Worm (Caenorhabditis elegans) whole organism, L2 larva: ENCODE results near the gene rho-1.

Experiments
- C34F6.9 ChIP-seq: fragments of 150-350 bp; optimal IDR thresholded peaks from 2 replicates; lab custom pipeline; 2014; ENCODE audit warnings: missing biosample characterization, missing genetic modification characterization
- F13H6.1 ChIP-seq: sonication (generic microtip); optimal IDR thresholded peaks from 2 replicates; lab custom pipeline; 2016; ENCODE audit warnings: missing genetic modification characterization, missing compliant biosample characterization
- R02D3.7 ChIP-seq: fragments of 150-350 bp; optimal IDR thresholded peaks from 2 replicates; lab custom pipeline; 2014; ENCODE audit warnings: missing biosample characterization, missing genetic modification characterization
- Y55F3AM.14 ChIP-seq: fragments of 200-800 bp; sonication (Bioruptor generic); optimal IDR thresholded peaks from 2 replicates; lab custom pipeline; 2018; ENCODE audit warnings: mild to moderate bottlenecking, missing genetic modification characterization, missing compliant biosample characterization
- ZK546.5 ChIP-seq: sonication (generic microtip); optimal IDR thresholded peaks from 2 replicates; lab custom pipeline; 2017; ENCODE audit warnings: missing biosample characterization, missing genetic modification characterization
- aly-2 ChIP-seq: fragments of 150-350 bp; optimal IDR thresholded peaks from 2 replicates; lab custom pipeline; 2014; ENCODE audit warnings: missing biosample characterization, missing genetic modification characterization
- ama-1 ChIP-seq: fragments of 150-350 bp; optimal IDR thresholded peaks from 2 replicates; lab custom pipeline; 2018; ENCODE audit warnings: inconsistent platforms
- blmp-1 ChIP-seq: sonication (generic microtip); optimal IDR thresholded peaks from 2 replicates; lab custom pipeline; 2017; ENCODE audit warnings: missing genetic modification characterization, mild to moderate bottlenecking, missing compliant biosample characterization, antibody characterized with exemption, moderate library complexity; ENCODE audit not compliant: insufficient read depth
- ceh-16 ChIP-seq: fragments of 150-350 bp; optimal IDR thresholded peaks from 2 replicates; lab custom pipeline; 2014; ENCODE audit warnings: missing biosample characterization, missing genetic modification characterization
- crh-2 ChIP-seq: sonication (generic microtip); optimal IDR thresholded peaks from 2 replicates; lab custom pipeline; 2017; ENCODE audit warnings: missing biosample characterization, missing genetic modification characterization
- dmd-4 ChIP-seq: sonication (generic microtip); optimal IDR thresholded peaks from 2 replicates; lab custom pipeline; 2017; ENCODE audit warnings: missing biosample characterization, missing genetic modification characterization
- egl-27 ChIP-seq: sonication (generic microtip); optimal IDR thresholded peaks from 3 replicates; lab custom pipeline; 2017; ENCODE audit warnings: missing biosample characterization, missing genetic modification reagents, missing genetic modification characterization
- elt-1 ChIP-seq: fragments of 150-350 bp; optimal IDR thresholded peaks from 2 replicates; lab custom pipeline; 2014; ENCODE audit warnings: missing biosample characterization, missing genetic modification characterization
- elt-3 ChIP-seq: sonication (generic microtip); optimal IDR thresholded peaks from 2 replicates; lab custom pipeline; 2017; ENCODE audit warnings: missing biosample characterization, missing genetic modification characterization
- fos-1 ChIP-seq: fragments of 150-350 bp; optimal IDR thresholded peaks from 2 replicates; lab custom pipeline; 2014; ENCODE audit warnings: missing biosample characterization, missing genetic modification characterization
- gmeb-1 ChIP-seq: fragments of 150-350 bp; optimal IDR thresholded peaks from 2 replicates; lab custom pipeline; 2014; ENCODE audit warnings: missing biosample characterization, missing genetic modification characterization
- lin-11 ChIP-seq: fragments of 150-350 bp; sonication (generic microtip); optimal IDR thresholded peaks from 2 replicates; lab custom pipeline; 2014; ENCODE audit warnings: missing biosample characterization, missing genetic modification characterization, inconsistent platforms, mixed read lengths
- lin-13 ChIP-seq: fragments of 150-350 bp; optimal IDR thresholded peaks from 2 replicates; lab custom pipeline; 2014; ENCODE audit warnings: missing biosample characterization, missing genetic modification reagents, missing genetic modification characterization
- lsy-2 ChIP-seq, 2 experiments: fragments of 150-350 bp in 1 of 2; sonication (generic microtip) in 1 of 2; optimal IDR thresholded peaks; 2 replicates each; lab custom pipeline; 2014 to 2017; ENCODE audit warnings: missing biosample characterization in 2 of 2, missing genetic modification characterization in 2 of 2
- mab-5 ChIP-seq: fragments of 150-350 bp; optimal IDR thresholded peaks from 2 replicates; lab custom pipeline; 2014; ENCODE audit warnings: missing biosample characterization, missing genetic modification characterization
- mbf-1 ChIP-seq: sonication (generic microtip); optimal IDR thresholded peaks from 2 replicates; lab custom pipeline; 2017; ENCODE audit warnings: missing biosample characterization, missing genetic modification characterization
- mdl-1 ChIP-seq, 2 experiments: fragments of 150-350 bp in 1 of 2; sonication (generic microtip) in 1 of 2; optimal IDR thresholded peaks; 2 replicates each; lab custom pipeline; 2017; ENCODE audit warnings: missing biosample characterization in 2 of 2, missing genetic modification characterization in 2 of 2
- nhr-10 ChIP-seq: sonication (generic microtip); optimal IDR thresholded peaks from 2 replicates; lab custom pipeline; 2017; ENCODE audit warnings: missing biosample characterization, missing genetic modification characterization
- nhr-12 ChIP-seq: fragments of 150-350 bp; optimal IDR thresholded peaks from 2 replicates; lab custom pipeline; 2014; ENCODE audit warnings: missing biosample characterization, missing genetic modification characterization
- nhr-129 ChIP-seq: fragments of 150-350 bp; optimal IDR thresholded peaks from 2 replicates; lab custom pipeline; 2014; ENCODE audit warnings: missing biosample characterization, missing genetic modification characterization
- nhr-21 ChIP-seq: fragments of 150-350 bp; optimal IDR thresholded peaks from 2 replicates; lab custom pipeline; 2014; ENCODE audit warnings: missing biosample characterization, missing genetic modification characterization
- nhr-237 ChIP-seq: fragments of 150-350 bp; optimal IDR thresholded peaks from 2 replicates; lab custom pipeline; 2014; ENCODE audit warnings: missing biosample characterization, missing genetic modification characterization
- nhr-25 ChIP-seq: fragments of 150-350 bp; sonication (generic microtip); optimal IDR thresholded peaks from 3 replicates; lab custom pipeline; 2014; ENCODE audit warnings: missing biosample characterization, missing genetic modification characterization
- nhr-6 ChIP-seq: fragments of 150-350 bp; optimal IDR thresholded peaks from 2 replicates; lab custom pipeline; 2014; ENCODE audit warnings: missing biosample characterization, missing genetic modification characterization
- nhr-77 ChIP-seq: fragments of 150-350 bp; optimal IDR thresholded peaks from 2 replicates; lab custom pipeline; 2014; ENCODE audit warnings: missing biosample characterization, missing genetic modification characterization
- peb-1 ChIP-seq: fragments of 150-350 bp; optimal IDR thresholded peaks from 2 replicates; lab custom pipeline; 2014; ENCODE audit warnings: missing biosample characterization, missing genetic modification characterization
- sem-4 ChIP-seq: fragments of 150-350 bp; optimal IDR thresholded peaks from 2 replicates; lab custom pipeline; 2014; ENCODE audit warnings: missing biosample characterization, missing genetic modification reagents, missing genetic modification characterization
- skn-1 ChIP-seq: sonication (generic microtip); optimal IDR thresholded peaks from 2 replicates; lab custom pipeline; 2017; ENCODE audit warnings: missing biosample characterization, missing genetic modification characterization
- sma-3 ChIP-seq: sonication (generic microtip); optimal IDR thresholded peaks from 2 replicates; lab custom pipeline; 2016; ENCODE audit warnings: missing genetic modification reagents, missing genetic modification characterization, missing compliant biosample characterization
- sma-9 ChIP-seq, 2 experiments: fragments of 150-350 bp in 1 of 2; sonication (generic microtip) in 1 of 2; optimal IDR thresholded peaks; 2 replicates each; lab custom pipeline; 2014 to 2016; ENCODE audit warnings: missing genetic modification characterization in 2 of 2, mild to moderate bottlenecking in 1 of 2, missing biosample characterization in 1 of 2, missing compliant biosample characterization in 1 of 2, missing genetic modification reagents in 1 of 2, moderate library complexity in 1 of 2
- snpc-4 ChIP-seq: fragments of 150-350 bp; optimal IDR thresholded peaks from 2 replicates; lab custom pipeline; 2014; ENCODE audit warnings: missing biosample characterization, missing genetic modification characterization
- unc-39 ChIP-seq: fragments of 150-350 bp; optimal IDR thresholded peaks from 2 replicates; lab custom pipeline; 2014; ENCODE audit warnings: missing biosample characterization, missing genetic modification characterization
- unc-55 ChIP-seq: fragments of 150-350 bp; sonication (generic microtip); optimal IDR thresholded peaks from 3 replicates; lab custom pipeline; 2014; ENCODE audit warnings: missing biosample characterization, missing genetic modification reagents, missing genetic modification characterization
- unc-62 ChIP-seq: fragments of 150-350 bp; optimal IDR thresholded peaks from 2 replicates; lab custom pipeline; 2014; ENCODE audit warnings: missing biosample characterization, missing genetic modification reagents, missing genetic modification characterization
- zag-1 ChIP-seq: fragments of 150-350 bp; optimal IDR thresholded peaks from 2 replicates; lab custom pipeline; 2014; ENCODE audit warnings: missing biosample characterization, missing genetic modification characterization
- ztf-1 ChIP-seq: fragments of 200-800 bp; sonication (Bioruptor generic); conservative IDR thresholded peaks from 2 replicates; pipeline ENCODE4 v1.3.6; 2022; ENCODE audit warnings: missing genetic modification characterization, missing compliant biosample characterization
- ztf-11 ChIP-seq: sonication (generic microtip); optimal IDR thresholded peaks from 2 replicates; lab custom pipeline; 2017; ENCODE audit warnings: missing biosample characterization, missing genetic modification characterization
- ztf-4 ChIP-seq: fragments of 150-350 bp; optimal IDR thresholded peaks from 2 replicates; lab custom pipeline; 2014; ENCODE audit warnings: missing biosample characterization, missing genetic modification characterization

rho-1 gene

ce11 chrIV:16492327-16492726 is 3.5 kb upstream of the rho-1 start (continued):
- TF ChIP-seq nhr-25 (tag; lab: Kevin White, UChicago) (peak; percentile 85), unc-55 (GFP tag; lab: Kevin White, UChicago) (peak; percentile 88), nhr-77 (no peak), lsy-2 (tag; optimal IDR thresholded peaks at IDR 0.05; lab: Kevin White, UChicago) (peak; percentile 22 to 83), zag-1 (tag; lab: Kevin White, UChicago) (peak; percentile 89)

ce11 chrIV:16491411-16492036 is 2.7 kb upstream of the rho-1 start:
- peak; percentile 69 for TF ChIP-seq fos-1 (tag; lab: Kevin White, UChicago)
- TF ChIP-seq ceh-16 (tag; lab: Kevin White, UChicago), result no peak
- no peak for TF ChIP-seq ztf-1 (GFP tag; lab: Robert Waterston, UW)
- TF ChIP-seq crh-2 (tag; lab: Kevin White, UChicago), result peak; percentile 84
- TF ChIP-seq nhr-10 (tag; lab: Kevin White, UChicago), result no peak
- TF ChIP-seq nhr-6 (tag; lab: Kevin White, UChicago), result peak; percentile 70
- peak; percentile 9 for TF ChIP-seq Y55F3AM.14 (GFP tag; lab: Kevin White, UChicago)
- TF ChIP-seq unc-55 (GFP tag; lab: Kevin White, UChicago), result peak; percentile 69
- TF ChIP-seq lin-13 (GFP tag; lab: Kevin White, UChicago), result peak; percentile 77
- TF ChIP-seq nhr-25 (tag; lab: Kevin White, UChicago), result peak; percentile 69
- TF ChIP-seq ztf-4 (tag; lab: Kevin White, UChicago), result peak; percentile 67
- TF ChIP-seq F13H6.1, result peak; percentile 94
- TF ChIP-seq nhr-129 (tag; lab: Kevin White, UChicago), result peak; percentile 95
- TF ChIP-seq mdl-1 (tag; optimal IDR thresholded peaks at IDR 0.05; lab: Kevin White, UChicago), result peak in 1 of 2 experiments; percentile 59
- TF ChIP-seq R02D3.7, result no peak
- TF ChIP-seq ama-1 (lab: Kevin White, UChicago), result peak; percentile 9
- TF ChIP-seq lin-11, result peak; percentile 81
- TF ChIP-seq mab-5, result peak; percentile 53
- no peak for TF ChIP-seq nhr-237
- TF ChIP-seq egl-27, result peak; percentile 41
- TF ChIP-seq sma-3 (GFP tag; lab: Kevin White, UChicago), result no peak
- peak; percentile 40 to 70 for TF ChIP-seq lsy-2 (tag; optimal IDR thresholded peaks at IDR 0.05; lab: Kevin White, UChicago)
- peak; percentile 31 for TF ChIP-seq gmeb-1
- TF ChIP-seq C34F6.9, result peak; percentile 67
- no peak for TF ChIP-seq nhr-12 (tag; lab: Kevin White, UChicago)
- TF ChIP-seq aly-2, result no peak
- peak; percentile 75 for TF ChIP-seq zag-1 (tag; lab: Kevin White, UChicago)
- peak; percentile 72 for TF ChIP-seq sma-9 (GFP tag; optimal IDR thresholded peaks at IDR 0.05; lab: Kevin White, UChicago)
- no peak for TF ChIP-seq sma-9 (tag; optimal IDR thresholded peaks at IDR 0.05; lab: Kevin White, UChicago)
- TF ChIP-seq dmd-4, result no peak
- peak; percentile 27 for TF ChIP-seq sem-4 (tag; lab: Kevin White, UChicago)
- no peak for TF ChIP-seq ZK546.5 (tag; lab: Kevin White, UChicago)
- TF ChIP-seq peb-1 (tag; lab: Kevin White, UChicago), result no peak
- peak; percentile 42 for TF ChIP-seq blmp-1 (tag; lab: Kevin White, UChicago)
- TF ChIP-seq snpc-4 (tag; lab: Kevin White, UChicago), result peak; percentile 56
- TF ChIP-seq elt-3, result no peak
- peak; percentile 37 for TF ChIP-seq nhr-21
- TF ChIP-seq unc-62, result no peak
- TF ChIP-seq mbf-1, result no peak
- no peak for TF ChIP-seq skn-1 (tag; lab: Kevin White, UChicago)
- peak; percentile 21 for TF ChIP-seq unc-39 (tag; lab: Kevin White, UChicago)

- TF ChIP-seq sma-9 (GFP tag; optimal IDR thresholded peaks at IDR 0.05; lab: Kevin White, UChicago) (peak; percentile 64), sma-9 (tag; optimal IDR thresholded peaks at IDR 0.05; lab: Kevin White, UChicago) (no peak), nhr-129 (tag; lab: Kevin White, UChicago) (peak; percentile 83), dmd-4 (no peak), peb-1 (tag; lab: Kevin White, UChicago) (no peak), crh-2 (tag; lab: Kevin White, UChicago) (peak; percentile 64), nhr-21 (peak; percentile 42), lsy-2 (tag; optimal IDR thresholded peaks at IDR 0.05; lab: Kevin White, UChicago) (peak in 1 of 2 experiments; percentile 43), ztf-4 (tag; lab: Kevin White, UChicago) (peak; percentile 51), sma-3 (GFP tag; lab: Kevin White, UChicago) (peak; percentile 78), F13H6.1 (peak; percentile 37), nhr-25 (tag; lab: Kevin White, UChicago) (peak; percentile 73), blmp-1 (tag; lab: Kevin White, UChicago) (peak; percentile 47), elt-1 (tag; lab: Kevin White, UChicago) (no peak), nhr-6 (tag; lab: Kevin White, UChicago) (peak; percentile 40), unc-55 (GFP tag; lab: Kevin White, UChicago) (no peak), lin-13 (GFP tag; lab: Kevin White, UChicago) (peak; percentile 58), nhr-237 (no peak), ztf-11 (no peak), fos-1 (tag; lab: Kevin White, UChicago) (peak; percentile 100), C34F6.9 (peak; percentile 42)
These were observed 1.1 kb upstream of the rho-1 start for ce11 chrIV:16489958-16490357.
